Worm (Caenorhabditis elegans) whole organism, L4 larva: Measurements from ENCODE around the gene R08C7.11.

ENCODE experiments used
- D1046.2 ChIP-seq: fragments of 200-800 bp; sonication (Bioruptor generic); IDR thresholded peaks from 2 replicates; pipeline ENCODE4 v1.3.6; 2022; ENCODE audit warnings: missing genetic modification characterization, missing compliant biosample characterization
- F10B5.3 ChIP-seq: sonication (generic microtip); optimal IDR thresholded peaks from 2 replicates; lab custom pipeline; 2016; ENCODE audit warnings: mild to moderate bottlenecking, missing genetic modification characterization, missing compliant biosample characterization
- F26F4.8 ChIP-seq: fragments of 200-800 bp; sonication (Bioruptor generic); conservative IDR thresholded peaks from 2 replicates; pipeline ENCODE4 v1.3.6; 2022; ENCODE audit warnings: missing genetic modification characterization, missing compliant biosample characterization
- F37D6.2 ChIP-seq: sonication (generic microtip); optimal IDR thresholded peaks from 2 replicates; lab custom pipeline; 2016; ENCODE audit warnings: mild to moderate bottlenecking, missing genetic modification characterization, missing compliant biosample characterization
- F44E2.7 ChIP-seq: fragments of 200-800 bp; sonication (Bioruptor generic); IDR thresholded peaks from 2 replicates; pipeline ENCODE4 v2.1.2; 2022; ENCODE audit warnings: missing genetic modification characterization, missing compliant biosample characterization
- Y105C5A.15 ChIP-seq: fragments of 200-800 bp; sonication (Bioruptor generic); IDR thresholded peaks from 2 replicates; pipeline ENCODE4 v1.3.6; 2022; ENCODE audit warnings: missing genetic modification characterization, missing compliant biosample characterization
- Y48G9A.11 ChIP-seq: fragments of 200-800 bp; sonication (Bioruptor generic); IDR thresholded peaks from 2 replicates; pipeline ENCODE4 v1.3.6; 2022; ENCODE audit warnings: missing genetic modification reagents, missing genetic modification characterization, missing compliant biosample characterization
- Y5F2A.4 ChIP-seq: fragments of 200-800 bp; sonication (Bioruptor generic); optimal IDR thresholded peaks from 2 replicates; lab custom pipeline; 2018; ENCODE audit warnings: mild to moderate bottlenecking, missing genetic modification characterization, missing compliant biosample characterization
- aha-1 ChIP-seq: fragments of 150-350 bp; peaks from one replicate; lab custom pipeline; 2014; ENCODE audit warnings: missing biosample characterization, missing genetic modification characterization
- arid-1 ChIP-seq: fragments of 200-800 bp; sonication (Bioruptor generic); conservative IDR thresholded peaks from 2 replicates; pipeline ENCODE4 v1.3.6; 2022; ENCODE audit warnings: missing genetic modification reagents, missing genetic modification characterization, missing compliant biosample characterization
- attf-4 ChIP-seq: sonication (generic microtip); optimal IDR thresholded peaks from 3 replicates; lab custom pipeline; 2017; ENCODE audit warnings: missing biosample characterization, missing genetic modification characterization
- ceh-20 ChIP-seq: fragments of 200-800 bp; sonication (Bioruptor generic); IDR thresholded peaks from 2 replicates; pipeline ENCODE4 v1.3.6; 2022; ENCODE audit warnings: missing genetic modification reagents, missing genetic modification characterization, missing compliant biosample characterization
- ceh-28 ChIP-seq: fragments of 150-350 bp; optimal IDR thresholded peaks from 2 replicates; lab custom pipeline; 2014; ENCODE audit warnings: missing biosample characterization, missing genetic modification reagents, missing genetic modification characterization
- ceh-44 ChIP-seq: fragments of 200-800 bp; sonication (Bioruptor generic); IDR thresholded peaks from 2 replicates; pipeline ENCODE4 v1.3.6; 2022; ENCODE audit warnings: missing genetic modification reagents, missing genetic modification characterization, missing compliant biosample characterization
- cey-2 ChIP-seq: sonication (generic microtip); optimal IDR thresholded peaks from 3 replicates; lab custom pipeline; 2017; ENCODE audit warnings: missing genetic modification characterization, mild to moderate bottlenecking, missing compliant biosample characterization, antibody characterized with exemption, borderline replicate concordance; ENCODE audit not compliant: insufficient read depth
- daf-16 ChIP-seq, 3 experiments: sonication (generic microtip); optimal IDR thresholded peaks; 2 replicates each; lab custom pipeline; 2016 to 2017; ENCODE audit warnings: missing genetic modification characterization in 3 of 3, missing genetic modification reagents in 3 of 3, mild to moderate bottlenecking in 2 of 3, missing compliant biosample characterization in 2 of 3, missing biosample characterization in 1 of 3, moderate library complexity in 1 of 3
- daf-19 ChIP-seq: fragments of 200-800 bp; sonication (Bioruptor generic); conservative IDR thresholded peaks from 2 replicates; pipeline ENCODE4 v1.3.6; 2022; ENCODE audit warnings: missing genetic modification characterization, missing compliant biosample characterization
- daf-8 ChIP-seq: fragments of 200-800 bp; sonication (Bioruptor generic); IDR thresholded peaks from 2 replicates; pipeline ENCODE4 v1.3.6; 2022; ENCODE audit warnings: missing genetic modification characterization, missing compliant biosample characterization
- dmd-8 ChIP-seq: fragments of 200-800 bp; sonication (Bioruptor generic); IDR thresholded peaks from 2 replicates; pipeline ENCODE4 v1.3.6; 2022; ENCODE audit warnings: missing genetic modification characterization, missing compliant biosample characterization
- dmd-9 ChIP-seq: fragments of 200-800 bp; sonication (Bioruptor generic); IDR thresholded peaks from 2 replicates; pipeline ENCODE4 v1.3.6; 2022; ENCODE audit warnings: missing genetic modification reagents, missing genetic modification characterization, missing compliant biosample characterization
- dpl-1 ChIP-seq: fragments of 150-350 bp; optimal IDR thresholded peaks from 2 replicates; lab custom pipeline; 2014; ENCODE audit warnings: missing biosample characterization, missing genetic modification reagents, missing genetic modification characterization
- egl-43 ChIP-seq: fragments of 200-800 bp; sonication (Bioruptor generic); IDR thresholded peaks from 2 replicates; pipeline ENCODE4 v1.3.6; 2022; ENCODE audit warnings: missing genetic modification reagents, missing genetic modification characterization, missing compliant biosample characterization
- gei-8 ChIP-seq: fragments of 200-800 bp; sonication (Bioruptor generic); optimal IDR thresholded peaks from 2 replicates; lab custom pipeline; 2018; ENCODE audit warnings: mild to moderate bottlenecking, missing genetic modification characterization, missing compliant biosample characterization
- hmg-1.1 ChIP-seq: fragments of 200-800 bp; sonication (Bioruptor generic); IDR thresholded peaks from 2 replicates; pipeline ENCODE4 v1.3.6; 2022; ENCODE audit warnings: missing genetic modification reagents, missing genetic modification characterization, missing compliant biosample characterization
- jun-1 ChIP-seq: fragments of 150-350 bp; optimal IDR thresholded peaks from 2 replicates; lab custom pipeline; 2014; ENCODE audit warnings: missing biosample characterization, missing genetic modification reagents, missing genetic modification characterization
- lim-7 ChIP-seq: fragments of 200-800 bp; sonication (Bioruptor generic); IDR thresholded peaks from 2 replicates; pipeline ENCODE4 v1.3.6; 2022; ENCODE audit warnings: missing genetic modification characterization, missing compliant biosample characterization
- lin-13 ChIP-seq: fragments of 150-350 bp; optimal IDR thresholded peaks from 2 replicates; lab custom pipeline; 2014; ENCODE audit warnings: missing biosample characterization, missing genetic modification reagents, missing genetic modification characterization
- lin-38 ChIP-seq: fragments of 200-800 bp; sonication (Bioruptor generic); IDR thresholded peaks from 2 replicates; pipeline ENCODE4 v1.3.6; 2022; ENCODE audit warnings: missing genetic modification reagents, missing genetic modification characterization, missing compliant biosample characterization
- madf-5 ChIP-seq, 2 experiments: fragments of 200-800 bp; sonication (Bioruptor generic); IDR thresholded peaks; 2 replicates each; pipeline ENCODE4 v1.3.6; 2022; ENCODE audit warnings: missing compliant biosample characterization in 2 of 2, missing genetic modification characterization in 2 of 2
- mdt-29 ChIP-seq: fragments of 200-800 bp; sonication (Bioruptor generic); IDR thresholded peaks from 2 replicates; pipeline ENCODE4 v1.3.6; 2022; ENCODE audit warnings: missing genetic modification reagents, missing genetic modification characterization, missing compliant biosample characterization
- mep-1 ChIP-seq: fragments of 150-350 bp; sonication (generic microtip); optimal IDR thresholded peaks from 3 replicates; lab custom pipeline; 2014; ENCODE audit warnings: missing biosample characterization, missing genetic modification characterization
- mes-2 ChIP-seq: sonication (generic microtip); optimal IDR thresholded peaks from 2 replicates; lab custom pipeline; 2016; ENCODE audit warnings: missing genotype, mild to moderate bottlenecking, missing genetic modification characterization, missing compliant biosample characterization; ENCODE audit not compliant: poor library complexity, severe bottlenecking
- nhr-10 ChIP-seq: fragments of 150-350 bp; optimal IDR thresholded peaks from 2 replicates; lab custom pipeline; 2014; ENCODE audit warnings: missing biosample characterization, missing genetic modification characterization
- nhr-102 ChIP-seq: sonication (generic microtip); optimal IDR thresholded peaks from 2 replicates; lab custom pipeline; 2016; ENCODE audit warnings: mild to moderate bottlenecking, missing genetic modification characterization, moderate library complexity, missing compliant biosample characterization
- nhr-237 ChIP-seq: sonication (generic microtip); optimal IDR thresholded peaks from 2 replicates; lab custom pipeline; 2017; ENCODE audit warnings: missing biosample characterization, missing genetic modification characterization
- nhr-28 ChIP-seq: fragments of 150-350 bp; optimal IDR thresholded peaks from 2 replicates; lab custom pipeline; 2014; ENCODE audit warnings: missing biosample characterization, missing genetic modification characterization
- nhr-42 ChIP-seq: fragments of 200-800 bp; sonication (Bioruptor generic); IDR thresholded peaks from 2 replicates; pipeline ENCODE4 v1.3.6; 2022; ENCODE audit warnings: missing genetic modification characterization, missing compliant biosample characterization
- nhr-6 ChIP-seq: fragments of 150-350 bp; optimal IDR thresholded peaks from 2 replicates; lab custom pipeline; 2014; ENCODE audit warnings: missing biosample characterization, missing genetic modification characterization
- nhr-77 ChIP-seq: fragments of 150-350 bp; optimal IDR thresholded peaks from 2 replicates; lab custom pipeline; 2014; ENCODE audit warnings: missing biosample characterization, missing genetic modification characterization
- php-3 ChIP-seq: fragments of 200-800 bp; sonication (Bioruptor generic); IDR thresholded peaks from 2 replicates; pipeline ENCODE4 v1.3.6; 2022; ENCODE audit warnings: missing genetic modification reagents, missing genetic modification characterization, missing compliant biosample characterization
- pqm-1 ChIP-seq: sonication (generic microtip); optimal IDR thresholded peaks from 2 replicates; lab custom pipeline; 2017; ENCODE audit warnings: missing biosample characterization, missing genetic modification characterization
- sdz-12 ChIP-seq: fragments of 200-800 bp; sonication (Bioruptor generic); optimal IDR thresholded peaks from 2 replicates; lab custom pipeline; 2018; ENCODE audit warnings: mild to moderate bottlenecking, missing genetic modification characterization, missing compliant biosample characterization
- skn-1 ChIP-seq: fragments of 150-350 bp; optimal IDR thresholded peaks from 2 replicates; lab custom pipeline; 2014; ENCODE audit warnings: missing biosample characterization, missing genetic modification characterization
- spr-3 ChIP-seq: fragments of 200-800 bp; sonication (Bioruptor generic); optimal IDR thresholded peaks from 2 replicates; lab custom pipeline; 2018; ENCODE audit warnings: mild to moderate bottlenecking, missing genetic modification characterization, missing compliant biosample characterization
- tag-97 ChIP-seq: fragments of 200-800 bp; sonication (Bioruptor generic); IDR thresholded peaks from 2 replicates; pipeline ENCODE4 v1.3.6; 2022; ENCODE audit warnings: missing genetic modification characterization, missing compliant biosample characterization
- unc-130 ChIP-seq: sonication (generic microtip); optimal IDR thresholded peaks from 2 replicates; lab custom pipeline; 2016; ENCODE audit warnings: missing genetic modification reagents, missing genetic modification characterization, missing compliant biosample characterization
- unc-62 ChIP-seq, 3 experiments: fragments of 150-350 bp in 1 of 3; sonication (generic microtip); optimal IDR thresholded peaks in 2 of 3; peaks in 1 of 3; 1 replicate in 1 of 3; 2 replicates in 2 of 3; lab custom pipeline; 2014 to 2017; ENCODE audit warnings: missing biosample characterization in 3 of 3, missing genetic modification characterization in 3 of 3, missing genetic modification reagents in 3 of 3, missing genotype in 1 of 3
- zfp-3 ChIP-seq: fragments of 200-800 bp; sonication (Bioruptor generic); conservative IDR thresholded peaks from 2 replicates; pipeline ENCODE4 v1.3.6; 2022; ENCODE audit warnings: missing genetic modification reagents, missing genetic modification characterization, missing compliant biosample characterization
- zip-2 ChIP-seq: fragments of 150-350 bp; optimal IDR thresholded peaks from 2 replicates; lab custom pipeline; 2014; ENCODE audit warnings: missing biosample characterization, missing genetic modification characterization
- ztf-11 ChIP-seq: fragments of 150-350 bp; optimal IDR thresholded peaks from 2 replicates; lab custom pipeline; 2014; ENCODE audit warnings: missing biosample characterization, missing genetic modification characterization

The R08C7.11 gene

ce11 chrIV:4445711-4446290 is 8.9 kb downstream of the R08C7.11 start, which contains the start of the genes wapl-1 and htz-1 (continued):
- TF ChIP-seq nhr-42, result peak; percentile 89
- TF ChIP-seq daf-19 (GFP tag; lab: Robert Waterston, UW), result no peak
- TF ChIP-seq sdz-12, result no peak
- TF ChIP-seq arid-1 (GFP tag; lab: Robert Waterston, UW), result peak; percentile 87
- no peak for TF ChIP-seq lim-7 (GFP tag; lab: Robert Waterston, UW)
- no peak for TF ChIP-seq pqm-1 (tag; lab: Kevin White, UChicago)
- TF ChIP-seq tag-97 (GFP tag; lab: Robert Waterston, UW), result no peak
- peak; percentile 59 for TF ChIP-seq nhr-237 (tag; lab: Kevin White, UChicago)
- no peak for TF ChIP-seq Y5F2A.4 (GFP tag; lab: Kevin White, UChicago)
- TF ChIP-seq Y48G9A.11 (GFP tag; lab: Robert Waterston, UW), result 0 out of 2 replicates have a peak, but pooled peaks have one; percentile 34
- peak; percentile 88 for TF ChIP-seq dmd-9 (GFP tag; lab: Robert Waterston, UW)
- TF ChIP-seq jun-1 (tag; lab: Kevin White, UChicago), result peak; percentile 75
- peak; percentile 18 for TF ChIP-seq ceh-28 (tag; lab: Kevin White, UChicago)
- no peak for TF ChIP-seq cey-2 (tag; lab: Kevin White, UChicago)
- peak; percentile 84 for TF ChIP-seq mdt-29 (GFP tag; lab: Robert Waterston, UW)
- peak; percentile 95 for TF ChIP-seq mes-2
- TF ChIP-seq unc-130 (GFP tag; lab: Kevin White, UChicago), result peak; percentile 84
- peak; percentile 18 for TF ChIP-seq zip-2
- TF ChIP-seq nhr-6 (tag; lab: Kevin White, UChicago), result peak; percentile 97
- TF ChIP-seq D1046.2 (GFP tag; lab: Robert Waterston, UW), result peak; percentile 83; the same call in 1 of the 2 replicates
- no peak for TF ChIP-seq F26F4.8 (GFP tag; lab: Robert Waterston, UW)
- peak; percentile 100 for TF ChIP-seq aha-1 (tag; lab: Kevin White, UChicago)
- TF ChIP-seq skn-1 (tag; lab: Kevin White, UChicago), result no peak
- peak; percentile 67 for TF ChIP-seq F10B5.3 (tag; lab: Kevin White, UChicago)
- TF ChIP-seq spr-3, result peak; percentile 3
- TF ChIP-seq dmd-8 (GFP tag; lab: Robert Waterston, UW), result no peak
- no peak for TF ChIP-seq ztf-11 (tag; lab: Kevin White, UChicago)
- TF ChIP-seq nhr-77 (tag; lab: Kevin White, UChicago), result peak; percentile 91
- no peak for TF ChIP-seq daf-8 (GFP tag; lab: Robert Waterston, UW)
- TF ChIP-seq nhr-102, result peak; percentile 91
- TF ChIP-seq zfp-3 (GFP tag; lab: Robert Waterston, UW), result peak; percentile 80
- TF ChIP-seq unc-62 (GFP tag; optimal IDR thresholded peaks at IDR 0.05 in 1 of 2; lab: Kevin White, UChicago), result peak in 1 of 2 experiments; percentile 99
- no peak for TF ChIP-seq unc-62 (tag; optimal IDR thresholded peaks at IDR 0.05; lab: Kevin White, UChicago)
- peak; percentile 31 for TF ChIP-seq gei-8 (GFP tag; lab: Kevin White, UChicago)
- TF ChIP-seq egl-43 (GFP tag; lab: Robert Waterston, UW), result peak; percentile 85
- TF ChIP-seq Y105C5A.15 (GFP tag; lab: Robert Waterston, UW), result no peak
- peak; percentile 88 for TF ChIP-seq hmg-1.1
- peak; percentile 97 for TF ChIP-seq mep-1
- peak; percentile 93 for TF ChIP-seq ceh-20 (GFP tag; lab: Robert Waterston, UW)
- TF ChIP-seq F44E2.7 (GFP tag; lab: Robert Waterston, UW), result no peak
- no peak for TF ChIP-seq nhr-10 (tag; lab: Kevin White, UChicago)
- TF ChIP-seq nhr-28 (tag; lab: Kevin White, UChicago), result peak; percentile 80
- TF ChIP-seq lin-13 (GFP tag; lab: Kevin White, UChicago), result peak; percentile 95
- no peak for TF ChIP-seq madf-5 (GFP tag; IDR thresholded peaks at IDR 0.05; lab: Robert Waterston, UW)
- TF ChIP-seq daf-16 (GFP tag; optimal IDR thresholded peaks at IDR 0.05; lab: Kevin White, UChicago), result peak in 1 of 2 experiments; percentile 72
- peak; percentile 74 for TF ChIP-seq daf-16 (tag; optimal IDR thresholded peaks at IDR 0.05; lab: Kevin White, UChicago)
- TF ChIP-seq F37D6.2 (tag; lab: Kevin White, UChicago), result peak; percentile 85
- TF ChIP-seq dpl-1, result peak; percentile 98
- TF ChIP-seq php-3, result no peak; the same call in 1 of the 2 replicates
- peak; percentile 39; the same call in 1 of the 2 replicates for TF ChIP-seq ceh-44 (GFP tag; lab: Robert Waterston, UW)
- no peak for TF ChIP-seq attf-4 (tag; lab: Kevin White, UChicago)
- TF ChIP-seq lin-38, result peak; percentile 91
